Worm (Caenorhabditis elegans): Measurements from ENCODE around the gene air-1.

Gene air-1

DNA sequence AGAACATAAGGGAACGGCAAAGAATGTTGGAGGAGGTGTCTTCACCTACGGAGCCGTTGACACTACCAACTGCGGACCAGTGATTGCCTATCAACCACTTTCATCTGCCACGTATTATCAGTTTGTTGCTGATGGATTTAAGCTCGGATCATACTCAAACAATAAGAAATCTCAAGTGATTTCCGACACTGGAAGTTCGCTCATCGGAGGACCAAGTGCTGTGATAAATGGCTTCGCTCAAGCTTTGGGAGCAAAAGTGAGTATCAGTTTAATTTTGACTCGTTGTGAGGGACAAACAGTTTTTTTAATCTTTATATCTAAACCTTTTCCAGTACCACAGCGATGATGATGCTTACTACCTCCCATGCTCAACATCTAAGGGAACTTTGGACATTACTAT, 50.1 kb downstream of the air-1 start:
- no peak for TF ChIP-seq ceh-14 (tag; optimal IDR thresholded peaks at IDR 0.05)
- no peak for TF ChIP-seq ceh-31 (tag; optimal IDR thresholded peaks at IDR 0.05)
- TF ChIP-seq K09A11.1 (tag; optimal IDR thresholded peaks at IDR 0.05; ENCODE audit: insufficient read depth): no peak
- no peak for TF ChIP-seq hlh-13 (GFP tag; optimal IDR thresholded peaks at IDR 0.05)
- no peak for TF ChIP-seq nhr-11 (tag; optimal IDR thresholded peaks at IDR 0.05)
- no peak for TF ChIP-seq dmd-4 (tag; optimal IDR thresholded peaks at IDR 0.05; ENCODE audit: borderline replicate concordance)
- no peak for TF ChIP-seq ceh-24 (tag; optimal IDR thresholded peaks at IDR 0.05)
- no peak for TF ChIP-seq tbx-7 (tag; optimal IDR thresholded peaks at IDR 0.05)
- TF ChIP-seq ceh-2 (tag; optimal IDR thresholded peaks at IDR 0.05): no peak
- TF ChIP-seq nfya-1 (tag; optimal IDR thresholded peaks at IDR 0.05): no peak
- no peak for TF ChIP-seq ceh-22 (tag; optimal IDR thresholded peaks at IDR 0.05)
- TF ChIP-seq hlh-15 (tag; optimal IDR thresholded peaks at IDR 0.05): no peak
- TF ChIP-seq npax-4 (tag; optimal IDR thresholded peaks at IDR 0.05): no peak
- no peak for TF ChIP-seq lim-6 (tag; optimal IDR thresholded peaks at IDR 0.05)
- TF ChIP-seq ceh-9 (tag; optimal IDR thresholded peaks at IDR 0.05): no peak
- TF ChIP-seq ceh-45 (GFP tag; IDR thresholded peaks at IDR 0.05): no peak
- TF ChIP-seq F13H6.1 (tag; optimal IDR thresholded peaks at IDR 0.05): no peak
- no peak for TF ChIP-seq K02D7.2 (tag; optimal IDR thresholded peaks at IDR 0.05)
- TF ChIP-seq ahr-1 (tag; optimal IDR thresholded peaks at IDR 0.05): no peak

DNA sequence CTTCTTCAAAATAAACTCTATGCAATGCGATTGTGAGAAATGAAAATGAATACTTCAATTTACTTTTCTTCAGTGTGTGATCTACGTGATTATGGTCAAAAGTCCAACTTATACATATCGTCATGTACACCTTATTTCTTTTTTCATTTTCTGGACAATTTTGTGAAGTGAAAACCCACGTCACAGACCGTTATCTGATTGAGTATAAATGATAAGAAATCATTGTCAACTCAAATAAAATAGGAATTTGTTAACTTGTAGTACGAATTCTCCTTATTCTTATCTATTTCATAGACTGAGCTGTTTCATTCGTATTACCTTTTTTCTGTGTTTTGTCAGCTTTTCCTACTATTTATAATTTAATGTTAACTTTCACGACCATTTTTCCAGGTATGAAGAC, 50.7 kb downstream of the air-1 start, which contains the start of gene asp-5:
asp-5 (plus strand) TSS at position 391 of the 400 bp plus-strand sequence.
- TF ChIP-seq elt-2 (tag; optimal IDR thresholded peaks at IDR 0.05) (peak; percentile 34), pha-2 (tag; optimal IDR thresholded peaks at IDR 0.05) (no peak)
